Worm (Caenorhabditis elegans): ENCODE measurements around the gene nhr-43.

DNA sequence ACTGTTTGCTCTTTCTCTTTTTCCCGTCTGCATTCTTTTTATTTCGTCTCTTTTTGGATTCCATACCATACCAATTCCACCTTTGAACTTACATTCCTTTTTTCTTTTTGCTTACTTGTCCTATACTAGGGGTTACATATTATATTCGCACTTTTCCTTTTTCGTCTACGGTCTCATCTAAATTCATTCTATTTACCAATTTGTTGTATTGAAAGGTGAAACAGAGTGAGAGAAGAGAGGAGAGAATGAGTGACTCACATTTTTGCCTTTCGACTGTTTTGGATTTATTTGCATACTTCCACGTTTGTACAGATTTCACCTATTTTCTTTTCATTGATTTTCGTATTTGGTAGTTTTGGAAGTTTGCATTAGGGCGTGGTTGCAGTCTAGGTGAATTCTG is 36.0 kb upstream of the nhr-43 start:
- TF ChIP-seq fos-1 (tag; optimal IDR thresholded peaks at IDR 0.05) (no peak), nhr-12 (tag; optimal IDR thresholded peaks at IDR 0.05) (no peak), skn-1 (tag; optimal IDR thresholded peaks at IDR 0.05) (no peak), R02D3.7 (tag; optimal IDR thresholded peaks at IDR 0.05) (no peak), elt-1 (tag; optimal IDR thresholded peaks at IDR 0.05) (no peak), pqm-1 (tag; optimal IDR thresholded peaks at IDR 0.05) (no peak), pha-4 (tag; optimal IDR thresholded peaks at IDR 0.05) (peak; percentile 80), lsy-12 (tag; optimal IDR thresholded peaks at IDR 0.05) (no peak), fkh-2 (tag; optimal IDR thresholded peaks at IDR 0.05) (no peak)

Data from whole organism, L3 larva.